Worm (Caenorhabditis elegans) whole organism, young adult: ENCODE data around the gene B0244.6.

Experiments
- Y95B8A.8 ChIP-seq: fragments of 200-800 bp; sonication (Bioruptor generic); IDR thresholded peaks from 2 replicates; pipeline ENCODE4 v1.3.6; 2022; ENCODE audit warnings: missing genetic modification reagents, missing genetic modification characterization, missing compliant biosample characterization
- ama-1 ChIP-seq, 3 experiments: fragments of 150-350 bp in 1 of 3; sonication (generic microtip) in 2 of 3; optimal IDR thresholded peaks; 2 replicates each; lab custom pipeline; 2014 to 2018; ENCODE audit warnings: missing biosample characterization in 2 of 3, missing genetic modification characterization in 2 of 3, missing genetic modification reagents in 2 of 3
- lin-54 ChIP-seq: fragments of 200-800 bp; sonication (Bioruptor generic); optimal IDR thresholded peaks from 2 replicates; lab custom pipeline; 2018; ENCODE audit warnings: mild to moderate bottlenecking, missing genetic modification characterization, missing compliant biosample characterization
- nfya-1 ChIP-seq: sonication (generic microtip); optimal IDR thresholded peaks from 2 replicates; lab custom pipeline; 2017; ENCODE audit warnings: antibody characterized with exemption, missing compliant biosample characterization, missing genetic modification characterization, borderline replicate concordance; ENCODE audit not compliant: insufficient read depth

DNA sequence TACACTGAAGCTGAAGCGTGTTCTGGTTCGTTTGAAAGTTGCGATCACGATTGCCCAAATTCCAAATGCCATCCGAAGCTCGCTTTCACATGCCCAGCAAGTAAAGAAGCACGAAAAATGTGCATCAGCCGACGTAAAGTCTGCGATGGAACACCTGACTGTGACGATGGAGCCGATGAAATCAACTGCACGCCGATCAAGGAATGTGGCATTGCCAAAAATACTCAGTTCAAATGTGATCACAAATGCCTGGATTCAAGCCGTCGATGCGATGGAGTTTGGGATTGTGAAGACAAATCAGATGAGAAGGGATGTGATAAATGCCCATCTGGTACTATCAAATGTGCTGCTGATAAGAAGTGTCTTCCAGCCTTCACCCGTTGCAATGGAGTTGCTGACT, 8.4 kb upstream of the B0244.6 start:
- TF ChIP-seq Y95B8A.8 (GFP tag; lab: Robert Waterston, UW) (no peak), lin-54 (GFP tag; lab: Kevin White, UChicago) (no peak), ama-1 (optimal IDR thresholded peaks at IDR 0.05; lab: Kevin White, UChicago) (no peak), ama-1 (GFP tag; optimal IDR thresholded peaks at IDR 0.05; lab: Kevin White, UChicago) (no peak), nfya-1 (tag; lab: Kevin White, UChicago) (no peak)
